Worm (Caenorhabditis elegans) whole organism, late embryonic: ENCODE measurements around the gene F47C12.8.

ENCODE experiments used
- C08G9.2 ChIP-seq: sonication (generic microtip); optimal IDR thresholded peaks from 2 replicates; lab custom pipeline; 2016; ENCODE audit warnings: mild to moderate bottlenecking, missing genetic modification characterization, moderate library complexity, missing compliant biosample characterization
- C38D4.7 ChIP-seq: fragments of 200-800 bp; sonication (Bioruptor generic); optimal IDR thresholded peaks from 2 replicates; lab custom pipeline; 2018; ENCODE audit warnings: mild to moderate bottlenecking, missing genetic modification characterization, moderate library complexity, missing compliant biosample characterization
- F13H6.1 ChIP-seq: sonication (generic microtip); optimal IDR thresholded peaks from 2 replicates; lab custom pipeline; 2016; ENCODE audit warnings: missing genetic modification characterization, missing compliant biosample characterization
- K02D7.2 ChIP-seq: sonication (generic microtip); optimal IDR thresholded peaks from 2 replicates; lab custom pipeline; 2017; ENCODE audit warnings: mild to moderate bottlenecking, missing genetic modification characterization, missing compliant biosample characterization
- K09A11.1 ChIP-seq: sonication (generic microtip); optimal IDR thresholded peaks from 2 replicates; lab custom pipeline; 2017; ENCODE audit warnings: antibody characterized with exemption, mild to moderate bottlenecking, missing genetic modification characterization, missing compliant biosample characterization; ENCODE audit not compliant: insufficient read depth
- T23F11.4 ChIP-seq: fragments of 200-800 bp; sonication (Bioruptor generic); optimal IDR thresholded peaks from 2 replicates; lab custom pipeline; 2018; ENCODE audit warnings: mild to moderate bottlenecking, missing genetic modification characterization, missing compliant biosample characterization
- Y22D7AL.16 ChIP-seq: sonication (generic microtip); optimal IDR thresholded peaks from 2 replicates; lab custom pipeline; 2016; ENCODE audit warnings: missing genetic modification characterization, missing compliant biosample characterization
- ceh-14 ChIP-seq: sonication (generic microtip); optimal IDR thresholded peaks from 2 replicates; lab custom pipeline; 2016; ENCODE audit warnings: missing genotype, missing genetic modification characterization, missing compliant biosample characterization
- ceh-18 ChIP-seq: sonication (generic microtip); optimal IDR thresholded peaks from 2 replicates; lab custom pipeline; 2016; ENCODE audit warnings: missing genetic modification characterization, missing compliant biosample characterization
- ceh-19 ChIP-seq: fragments of 200-800 bp; sonication (Bioruptor generic); optimal IDR thresholded peaks from 2 replicates; lab custom pipeline; 2018; ENCODE audit warnings: mild to moderate bottlenecking, missing genetic modification characterization, missing compliant biosample characterization
- ceh-2 ChIP-seq: sonication (generic microtip); optimal IDR thresholded peaks from 2 replicates; lab custom pipeline; 2016; ENCODE audit warnings: missing genotype, missing genetic modification characterization, missing compliant biosample characterization
- ceh-48 ChIP-seq: sonication (generic microtip); optimal IDR thresholded peaks from 2 replicates; lab custom pipeline; 2016; ENCODE audit warnings: missing genetic modification characterization, inconsistent platforms, missing compliant biosample characterization
- ceh-6 ChIP-seq: fragments of 200-800 bp; sonication (Bioruptor generic); optimal IDR thresholded peaks from 2 replicates; lab custom pipeline; 2018; ENCODE audit warnings: mild to moderate bottlenecking, missing genetic modification characterization, missing compliant biosample characterization
- dmd-4 ChIP-seq: sonication (generic microtip); optimal IDR thresholded peaks from 2 replicates; lab custom pipeline; 2016; ENCODE audit warnings: borderline replicate concordance, missing genetic modification characterization, missing compliant biosample characterization
- dve-1 ChIP-seq: sonication (generic microtip); optimal IDR thresholded peaks from 2 replicates; lab custom pipeline; 2017; ENCODE audit warnings: antibody characterized with exemption, mild to moderate bottlenecking, missing genetic modification characterization, missing compliant biosample characterization
- elt-4 ChIP-seq: sonication (generic microtip); optimal IDR thresholded peaks from 2 replicates; lab custom pipeline; 2016; ENCODE audit warnings: missing genetic modification characterization, missing compliant biosample characterization
- ets-4 ChIP-seq: sonication (generic microtip); optimal IDR thresholded peaks from 2 replicates; lab custom pipeline; 2016; ENCODE audit warnings: missing genetic modification characterization, missing compliant biosample characterization
- eyg-1 ChIP-seq: sonication (generic microtip); optimal IDR thresholded peaks from 2 replicates; lab custom pipeline; 2016; ENCODE audit warnings: missing genotype, missing genetic modification characterization, missing compliant biosample characterization
- fax-1 ChIP-seq: sonication (generic microtip); optimal IDR thresholded peaks from 2 replicates; lab custom pipeline; 2016; ENCODE audit warnings: missing genotype, missing genetic modification characterization, missing compliant biosample characterization
- fkh-6 ChIP-seq: sonication (generic microtip); optimal IDR thresholded peaks from 2 replicates; lab custom pipeline; 2016; ENCODE audit warnings: missing genetic modification characterization, missing compliant biosample characterization
- gmeb-2 ChIP-seq: sonication (generic microtip); optimal IDR thresholded peaks from 2 replicates; lab custom pipeline; 2016; ENCODE audit warnings: missing genetic modification characterization, inconsistent platforms, missing compliant biosample characterization
- hlh-13 ChIP-seq: fragments of 200-800 bp; sonication (Bioruptor generic); optimal IDR thresholded peaks from 2 replicates; lab custom pipeline; 2018; ENCODE audit warnings: mild to moderate bottlenecking, missing genetic modification characterization, missing compliant biosample characterization
- hlh-15 ChIP-seq: sonication (generic microtip); optimal IDR thresholded peaks from 2 replicates; lab custom pipeline; 2016; ENCODE audit warnings: missing genetic modification characterization, missing compliant biosample characterization
- hlh-30 ChIP-seq: sonication (generic microtip); optimal IDR thresholded peaks from 2 replicates; lab custom pipeline; 2017; ENCODE audit warnings: antibody characterized with exemption, missing genetic modification characterization, missing compliant biosample characterization; ENCODE audit not compliant: insufficient read depth
- hlh-8 ChIP-seq: sonication (generic microtip); optimal IDR thresholded peaks from 2 replicates; lab custom pipeline; 2016; ENCODE audit warnings: missing genotype, missing genetic modification characterization, missing compliant biosample characterization
- lim-6 ChIP-seq: sonication (generic microtip); optimal IDR thresholded peaks from 2 replicates; lab custom pipeline; 2016; ENCODE audit warnings: missing genetic modification characterization, missing compliant biosample characterization
- lin-11 ChIP-seq: fragments of 200-800 bp; sonication (Bioruptor generic); optimal IDR thresholded peaks from 2 replicates; lab custom pipeline; 2018; ENCODE audit warnings: mild to moderate bottlenecking, missing genetic modification characterization, missing compliant biosample characterization
- madf-2 ChIP-seq: sonication (generic microtip); optimal IDR thresholded peaks from 2 replicates; lab custom pipeline; 2017; ENCODE audit warnings: missing genetic modification characterization, missing compliant biosample characterization
- mec-3 ChIP-seq: sonication (generic microtip); optimal IDR thresholded peaks from 2 replicates; lab custom pipeline; 2016; ENCODE audit warnings: borderline replicate concordance, missing genetic modification characterization, missing compliant biosample characterization
- nfya-1 ChIP-seq: sonication (generic microtip); optimal IDR thresholded peaks from 2 replicates; lab custom pipeline; 2017; ENCODE audit warnings: missing genetic modification characterization, mild to moderate bottlenecking, missing compliant biosample characterization, antibody characterized with exemption, moderate library complexity
- nhr-11 ChIP-seq: fragments of 150-350 bp; optimal IDR thresholded peaks from 2 replicates; lab custom pipeline; 2014; ENCODE audit warnings: missing biosample characterization, missing genetic modification characterization
- nhr-232 ChIP-seq: sonication (generic microtip); optimal IDR thresholded peaks from 2 replicates; lab custom pipeline; 2016; ENCODE audit warnings: missing genetic modification characterization, missing compliant biosample characterization
- npax-4 ChIP-seq: sonication (generic microtip); optimal IDR thresholded peaks from 2 replicates; lab custom pipeline; 2016; ENCODE audit warnings: missing genetic modification characterization, missing compliant biosample characterization
- pat-9 ChIP-seq: fragments of 200-800 bp; sonication (Bioruptor generic); optimal IDR thresholded peaks from 2 replicates; lab custom pipeline; 2018; ENCODE audit warnings: mild to moderate bottlenecking, missing genetic modification characterization, moderate library complexity, missing compliant biosample characterization
- pha-2 ChIP-seq: sonication (generic microtip); optimal IDR thresholded peaks from 2 replicates; lab custom pipeline; 2017; ENCODE audit warnings: mild to moderate bottlenecking, missing genetic modification characterization, missing compliant biosample characterization
- pha-4 ChIP-seq: fragments of 150-350 bp; optimal IDR thresholded peaks from 2 replicates; lab custom pipeline; 2018; ENCODE audit warnings: missing biosample characterization, missing genetic modification reagents, missing genetic modification characterization
- pros-1 ChIP-seq: fragments of 150-350 bp; optimal IDR thresholded peaks from 2 replicates; lab custom pipeline; 2014; ENCODE audit warnings: missing biosample characterization, missing genetic modification reagents, missing genetic modification characterization
- ref-2 ChIP-seq: sonication (generic microtip); optimal IDR thresholded peaks from 2 replicates; lab custom pipeline; 2016; ENCODE audit warnings: missing genetic modification characterization, missing compliant biosample characterization
- rnt-1 ChIP-seq: sonication (generic microtip); optimal IDR thresholded peaks from 2 replicates; lab custom pipeline; 2016; ENCODE audit warnings: missing genetic modification characterization, missing compliant biosample characterization
- sdc-2 ChIP-seq: sonication (generic microtip); optimal IDR thresholded peaks from 2 replicates; lab custom pipeline; 2016; ENCODE audit warnings: missing genotype, missing genetic modification characterization, missing compliant biosample characterization
- sox-2 ChIP-seq: fragments of 200-800 bp; sonication (Bioruptor generic); IDR thresholded peaks from 2 replicates; pipeline ENCODE4 v1.3.6; 2022; ENCODE audit warnings: missing genetic modification reagents, missing genetic modification characterization, missing compliant biosample characterization
- syd-9 ChIP-seq: sonication (generic microtip); optimal IDR thresholded peaks from 2 replicates; lab custom pipeline; 2016; ENCODE audit warnings: mild to moderate bottlenecking, missing genetic modification characterization, moderate library complexity, missing compliant biosample characterization
- tbx-2 ChIP-seq: sonication (generic microtip); optimal IDR thresholded peaks from 2 replicates; lab custom pipeline; 2016; ENCODE audit warnings: missing genetic modification characterization, missing compliant biosample characterization
- tbx-7 ChIP-seq: sonication (generic microtip); optimal IDR thresholded peaks from 2 replicates; lab custom pipeline; 2016; ENCODE audit warnings: missing genotype, missing genetic modification characterization, missing compliant biosample characterization
- ttx-3 ChIP-seq: sonication (generic microtip); optimal IDR thresholded peaks from 2 replicates; lab custom pipeline; 2016; ENCODE audit warnings: missing genetic modification reagents, missing genetic modification characterization, missing compliant biosample characterization
- unc-42 ChIP-seq: sonication (generic microtip); optimal IDR thresholded peaks from 2 replicates; lab custom pipeline; 2016; ENCODE audit warnings: missing genotype, missing genetic modification characterization, missing compliant biosample characterization
- unc-55 ChIP-seq: sonication (generic microtip); optimal IDR thresholded peaks from 2 replicates; lab custom pipeline; 2017; ENCODE audit warnings: missing biosample characterization, missing genetic modification reagents, missing genetic modification characterization
- unc-86 ChIP-seq: sonication (generic microtip); optimal IDR thresholded peaks from 2 replicates; lab custom pipeline; 2016; ENCODE audit warnings: missing genetic modification characterization, missing compliant biosample characterization

F47C12.8 gene

DNA sequence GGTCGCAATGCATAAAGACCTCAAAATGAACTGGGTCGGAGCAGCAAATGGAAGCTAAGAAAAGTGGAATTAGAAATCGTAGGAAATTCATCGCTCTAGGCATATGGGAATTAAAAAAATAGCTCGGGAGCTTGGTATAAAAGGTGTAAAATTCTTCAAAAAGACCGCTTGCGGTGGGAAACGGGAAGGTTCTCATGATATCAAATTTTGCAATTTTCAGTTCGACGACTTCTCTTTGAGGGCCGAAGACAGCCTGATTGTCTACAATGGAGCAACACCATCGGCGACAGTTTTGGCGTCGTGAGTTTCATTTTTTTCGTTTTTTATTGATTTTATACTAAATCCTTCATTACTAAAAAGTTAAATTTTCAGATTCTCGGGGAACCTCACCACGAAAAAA is at the start of gene F47C12.8:
F47C12.8 (minus strand) TSS at position 101 of the 400 bp plus-strand sequence.
- TF ChIP-seq elt-4 (tag; lab: Kevin White, UChicago) (no peak), madf-2 (tag; lab: Kevin White, UChicago) (no peak), tbx-2 (tag; lab: Kevin White, UChicago) (no peak), ref-2 (tag; lab: Kevin White, UChicago) (no peak), nfya-1 (tag; lab: Kevin White, UChicago) (no peak), sdc-2 (tag; lab: Kevin White, UChicago) (no peak), C38D4.7 (GFP tag; lab: Kevin White, UChicago) (no peak), fax-1 (tag; lab: Kevin White, UChicago) (no peak), sox-2 (GFP tag; lab: Robert Waterston, UW) (no peak), ceh-6 (GFP tag; lab: Kevin White, UChicago) (no peak)

DNA sequence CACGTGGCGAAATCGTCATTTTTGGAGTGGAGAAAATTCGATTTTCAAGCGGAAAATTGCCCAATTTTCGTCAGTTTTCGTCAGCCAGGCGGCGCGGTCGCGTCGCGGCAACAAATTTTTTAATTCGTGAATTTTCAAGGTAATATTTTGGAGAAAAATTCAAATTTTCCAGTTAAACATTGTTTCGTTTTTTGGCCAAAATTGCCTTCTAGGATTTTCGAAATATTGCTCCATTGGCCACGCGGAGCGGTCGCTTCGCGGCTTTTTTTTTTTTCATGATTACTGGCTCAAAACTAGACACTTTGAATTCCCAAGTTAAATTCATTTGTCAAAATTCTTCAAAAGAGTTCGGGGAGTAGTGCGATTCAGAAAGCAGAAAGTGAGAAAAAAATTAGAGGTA is 49.2 kb upstream of the F47C12.8 start:
- no peak for TF ChIP-seq rnt-1
- no peak for TF ChIP-seq ceh-2 (tag; lab: Kevin White, UChicago)
- TF ChIP-seq K09A11.1 (tag; lab: Kevin White, UChicago) = no peak
- no peak for TF ChIP-seq hlh-15
- no peak for TF ChIP-seq C08G9.2 (tag; lab: Kevin White, UChicago)
- TF ChIP-seq ceh-18 (tag; lab: Kevin White, UChicago) = no peak
- TF ChIP-seq tbx-7 (tag; lab: Kevin White, UChicago) = no peak
- no peak for TF ChIP-seq unc-86
- no peak for TF ChIP-seq ceh-19 (GFP tag; lab: Kevin White, UChicago)
- TF ChIP-seq syd-9 (tag; lab: Kevin White, UChicago) = no peak
- TF ChIP-seq unc-55 = no peak
- no peak for TF ChIP-seq ceh-14
- TF ChIP-seq pha-4 = no peak
- no peak for TF ChIP-seq pat-9 (tag; lab: Kevin White, UChicago)
- TF ChIP-seq tbx-2 (tag; lab: Kevin White, UChicago) = no peak
- no peak for TF ChIP-seq ttx-3
- no peak for TF ChIP-seq Y22D7AL.16 (tag; lab: Kevin White, UChicago)
- no peak for TF ChIP-seq nhr-232 (tag; lab: Kevin White, UChicago)
- TF ChIP-seq K02D7.2 = no peak
- TF ChIP-seq ceh-48 = no peak

ce11 chrIV:4042274-4042673 is 43.9 kb upstream of the F47C12.8 start, which contains the start of gene cdc-73:
TSS of gene cdc-73 (plus strand) at chrIV:4042575.
- no peak for TF ChIP-seq K02D7.2
- peak; percentile 43 for TF ChIP-seq rnt-1
- TF ChIP-seq ttx-3 = no peak
- TF ChIP-seq dve-1 = no peak
- TF ChIP-seq nhr-11 (tag; lab: Kevin White, UChicago) = no peak
- TF ChIP-seq npax-4 (tag; lab: Kevin White, UChicago) = no peak
- no peak for TF ChIP-seq pros-1 (tag; lab: Kevin White, UChicago)
- no peak for TF ChIP-seq sox-2 (GFP tag; lab: Robert Waterston, UW)
- no peak for TF ChIP-seq unc-86
- TF ChIP-seq Y22D7AL.16 (tag; lab: Kevin White, UChicago) = no peak
- TF ChIP-seq lim-6 (tag; lab: Kevin White, UChicago) = peak; percentile 2
- TF ChIP-seq hlh-13 (GFP tag; lab: Kevin White, UChicago) = no peak
- no peak for TF ChIP-seq C38D4.7 (GFP tag; lab: Kevin White, UChicago)
- no peak for TF ChIP-seq ceh-48
- no peak for TF ChIP-seq eyg-1
- no peak for TF ChIP-seq sdc-2 (tag; lab: Kevin White, UChicago)
- TF ChIP-seq nfya-1 (tag; lab: Kevin White, UChicago) = no peak
- TF ChIP-seq ets-4 (tag; lab: Kevin White, UChicago) = peak; percentile 80
- peak; percentile 3 for TF ChIP-seq unc-42
- TF ChIP-seq lin-11 (tag; lab: Kevin White, UChicago) = no peak
- TF ChIP-seq T23F11.4 (GFP tag; lab: Kevin White, UChicago) = no peak
- no peak for TF ChIP-seq mec-3 (tag; lab: Kevin White, UChicago)
- TF ChIP-seq hlh-8 = peak; percentile 66
- no peak for TF ChIP-seq pha-4
- peak; percentile 74 for TF ChIP-seq ceh-2 (tag; lab: Kevin White, UChicago)
- TF ChIP-seq madf-2 (tag; lab: Kevin White, UChicago) = no peak
- peak; percentile 86 for TF ChIP-seq C08G9.2 (tag; lab: Kevin White, UChicago)
- TF ChIP-seq gmeb-2 (tag; lab: Kevin White, UChicago) = no peak
- TF ChIP-seq F13H6.1 (tag; lab: Kevin White, UChicago) = no peak
- no peak for TF ChIP-seq dmd-4 (tag; lab: Kevin White, UChicago)
- TF ChIP-seq hlh-30 (tag; lab: Kevin White, UChicago) = no peak
- TF ChIP-seq fkh-6 (tag; lab: Kevin White, UChicago) = peak; percentile 8
- peak; percentile 25 for TF ChIP-seq fax-1 (tag; lab: Kevin White, UChicago)
- TF ChIP-seq ref-2 (tag; lab: Kevin White, UChicago) = peak; percentile 33
- TF ChIP-seq pha-2 (tag; lab: Kevin White, UChicago) = no peak
